Fruit fly (Drosophila melanogaster) whole organism, embryonic: ENCODE data around the gene Fer2LCH.

Experiments
- Atf6 ChIP-seq: fragments of 200-800 bp; sonication (Bioruptor generic); IDR thresholded peaks from 2 replicates; pipeline ENCODE4 v1.3.6; 2022; ENCODE audit warnings: missing biosample characterization, missing genetic modification characterization
- CG10366 ChIP-seq: fragments of 200-800 bp; sonication (Bioruptor generic); IDR thresholded peaks from 2 replicates; pipeline ENCODE4 v1.3.6; 2022; ENCODE audit warnings: missing biosample characterization, missing genetic modification characterization
- CG10979 ChIP-seq: fragments of 200-800 bp; sonication (Bioruptor generic); optimal IDR thresholded peaks from 2 replicates; lab custom pipeline; 2018; ENCODE audit warnings: missing biosample characterization, mild to moderate bottlenecking, missing genetic modification characterization, moderate library complexity
- CG11723 ChIP-seq: fragments of 200-800 bp; sonication (Bioruptor generic); optimal IDR thresholded peaks from 2 replicates; lab custom pipeline; 2017; ENCODE audit warnings: missing biosample characterization, mild to moderate bottlenecking, missing genetic modification characterization
- CG12104 ChIP-seq: fragments of 200-800 bp; sonication (Bioruptor generic); optimal IDR thresholded peaks from 3 replicates; lab custom pipeline; 2016; ENCODE audit warnings: missing biosample characterization, missing genetic modification characterization
- CG13775 ChIP-seq: fragments of 200-800 bp; sonication (Bioruptor generic); optimal IDR thresholded peaks from 3 replicates; lab custom pipeline; 2017; ENCODE audit warnings: missing biosample characterization, mild to moderate bottlenecking, missing genetic modification characterization
- CG14441 ChIP-seq: fragments of 200-800 bp; sonication (Bioruptor generic); IDR thresholded peaks from 2 replicates; pipeline ENCODE4 v1.3.6; 2022; ENCODE audit warnings: missing biosample characterization, missing genetic modification characterization
- CG15479 ChIP-seq: fragments of 200-800 bp; sonication (Bioruptor generic); optimal IDR thresholded peaks from 3 replicates; lab custom pipeline; 2019; ENCODE audit warnings: missing biosample characterization, mild to moderate bottlenecking, missing genetic modification characterization, moderate library complexity
- CG17568 ChIP-seq: fragments of 200-800 bp; sonication (Bioruptor generic); optimal IDR thresholded peaks from 2 replicates; lab custom pipeline; 2018; ENCODE audit warnings: missing biosample characterization, mild to moderate bottlenecking, missing genetic modification characterization, moderate library complexity
- CG1792 ChIP-seq: fragments of 200-800 bp; sonication (Bioruptor generic); optimal IDR thresholded peaks from 2 replicates; lab custom pipeline; 2016; ENCODE audit warnings: missing biosample characterization, missing genetic modification characterization
- CG4820 ChIP-seq: fragments of 200-800 bp; sonication (Bioruptor generic); optimal IDR thresholded peaks from 3 replicates; lab custom pipeline; 2016; ENCODE audit warnings: missing biosample characterization, missing genetic modification characterization
- CG6254 ChIP-seq: fragments of 200-800 bp; sonication (Bioruptor generic); optimal IDR thresholded peaks from 3 replicates; lab custom pipeline; 2017; ENCODE audit warnings: mild to moderate bottlenecking, missing biosample characterization, missing genetic modification reagents, missing genetic modification characterization
- CG6272 ChIP-seq: fragments of 200-800 bp; sonication (Bioruptor generic); IDR thresholded peaks from 2 replicates; pipeline ENCODE4 v1.3.6; 2022; ENCODE audit warnings: missing biosample characterization, missing genetic modification characterization
- CG6654 ChIP-seq: fragments of 200-800 bp; sonication (Bioruptor generic); optimal IDR thresholded peaks from 2 replicates; lab custom pipeline; 2017; ENCODE audit warnings: missing biosample characterization, mild to moderate bottlenecking, missing genetic modification characterization
- CG7556 ChIP-seq: fragments of 200-800 bp; sonication (Bioruptor generic); optimal IDR thresholded peaks from 2 replicates; lab custom pipeline; 2017; ENCODE audit warnings: missing biosample characterization, mild to moderate bottlenecking, missing genetic modification characterization
- CG9215 ChIP-seq: fragments of 200-800 bp; sonication (Bioruptor generic); IDR thresholded peaks from 2 replicates; pipeline ENCODE4 v1.3.6; 2022; ENCODE audit warnings: missing biosample characterization, missing genetic modification characterization
- D ChIP-seq, 2 experiments: fragments of 200-800 bp in 1 of 2; fragments of >200 bp in 1 of 2; sonication (Bioruptor generic) in 1 of 2; optimal IDR thresholded peaks; 2 replicates in 1 of 2; 3 replicates in 1 of 2; lab custom pipeline; 2017; ENCODE audit warnings: mild to moderate bottlenecking in 1 of 2, missing biosample characterization in 1 of 2, missing genetic modification characterization in 1 of 2, missing genetic modification reagents in 1 of 2
- Drgx ChIP-seq: fragments of 200-800 bp; sonication (Bioruptor generic); IDR thresholded peaks from 2 replicates; pipeline ENCODE4 v1.3.6; 2022; ENCODE audit warnings: missing biosample characterization, missing genetic modification characterization
- Gug ChIP-seq: fragments of 200-800 bp; sonication (Bioruptor generic); IDR thresholded peaks from 4 replicates; pipeline ENCODE4 v1.3.6; 2022; ENCODE audit warnings: missing biosample characterization, missing genetic modification characterization
- Mes4 ChIP-seq: fragments of 200-800 bp; sonication (Bioruptor generic); optimal IDR thresholded peaks from 2 replicates; lab custom pipeline; 2016; ENCODE audit warnings: missing biosample characterization, missing genetic modification characterization
- Mrtf ChIP-seq: fragments of 200-800 bp; sonication (Bioruptor generic); IDR thresholded peaks from 3 replicates; pipeline ENCODE4 v1.3.6; 2022; ENCODE audit warnings: missing biosample characterization, missing genetic modification characterization
- NC2β ChIP-seq: fragments of 200-800 bp; sonication (Bioruptor generic); optimal IDR thresholded peaks from 2 replicates; lab custom pipeline; 2016; ENCODE audit warnings: missing biosample characterization, missing genetic modification characterization
- Neu2 ChIP-seq: fragments of 200-800 bp; sonication (Bioruptor generic); optimal IDR thresholded peaks from 3 replicates; lab custom pipeline; 2016; ENCODE audit warnings: missing biosample characterization, missing genetic modification characterization, borderline replicate concordance
- Optix ChIP-seq: fragments of 200-800 bp; sonication (Bioruptor generic); IDR thresholded peaks from 3 replicates; pipeline ENCODE4 v1.3.6; 2022; ENCODE audit warnings: missing biosample characterization, missing genetic modification characterization
- PHDP ChIP-seq: fragments of 200-800 bp; sonication (Bioruptor generic); optimal IDR thresholded peaks from 3 replicates; lab custom pipeline; 2018; ENCODE audit warnings: missing biosample characterization, mild to moderate bottlenecking, missing genetic modification characterization, moderate library complexity
- Rfx ChIP-seq: fragments of 200-800 bp; sonication (Bioruptor generic); IDR thresholded peaks from 2 replicates; pipeline ENCODE4 v1.3.6; 2022; ENCODE audit warnings: missing biosample characterization, missing genetic modification characterization
- Ssrp ChIP-seq: fragments of 200-800 bp; sonication (Bioruptor generic); optimal IDR thresholded peaks from 2 replicates; lab custom pipeline; 2018; ENCODE audit warnings: missing biosample characterization, mild to moderate bottlenecking, missing genetic modification characterization, moderate library complexity
- Xbp1 ChIP-seq: fragments of 200-800 bp; sonication (Bioruptor generic); optimal IDR thresholded peaks from 3 replicates; lab custom pipeline; 2016; ENCODE audit warnings: missing biosample characterization, mild to moderate bottlenecking, missing genetic modification characterization
- abd-A ChIP-seq: fragments of 200-800 bp; sonication (Bioruptor generic); optimal IDR thresholded peaks from 3 replicates; lab custom pipeline; 2019; ENCODE audit warnings: missing biosample characterization, mild to moderate bottlenecking, missing genetic modification characterization, moderate library complexity
- ac ChIP-seq: fragments of 200-800 bp; sonication (Bioruptor generic); optimal IDR thresholded peaks from 3 replicates; lab custom pipeline; 2017; ENCODE audit warnings: missing biosample characterization, mild to moderate bottlenecking, missing genetic modification characterization
- ara ChIP-seq: fragments of 200-800 bp; sonication (Bioruptor generic); IDR thresholded peaks from 2 replicates; pipeline ENCODE4 v1.3.6; 2022; ENCODE audit warnings: missing biosample characterization, missing genetic modification characterization
- ase ChIP-seq: fragments of 200-800 bp; sonication (Bioruptor generic); IDR thresholded peaks from 3 replicates; pipeline ENCODE4 v1.3.6; 2022; ENCODE audit warnings: missing biosample characterization, missing genetic modification characterization
- bcd ChIP-seq: fragments of 200-800 bp; sonication (Bioruptor generic); optimal IDR thresholded peaks from 2 replicates; lab custom pipeline; 2017; ENCODE audit warnings: missing biosample characterization, mild to moderate bottlenecking, missing genetic modification characterization
- crc ChIP-seq: fragments of 200-800 bp; sonication (Bioruptor generic); optimal IDR thresholded peaks from 2 replicates; lab custom pipeline; 2016; ENCODE audit warnings: missing biosample characterization, missing genetic modification characterization
- dmrt99B ChIP-seq: fragments of 200-800 bp; sonication (Bioruptor generic); optimal IDR thresholded peaks from 2 replicates; lab custom pipeline; 2018; ENCODE audit warnings: missing biosample characterization, mild to moderate bottlenecking, missing genetic modification characterization, moderate library complexity
- dpn ChIP-seq, 2 experiments: fragments of 200-800 bp; sonication (Bioruptor generic); optimal IDR thresholded peaks; 3 replicates each; lab custom pipeline; 2016; ENCODE audit warnings: missing biosample characterization in 2 of 2, missing genetic modification characterization in 2 of 2
- fd102C ChIP-seq: fragments of 200-800 bp; sonication (Bioruptor generic); optimal IDR thresholded peaks from 2 replicates; lab custom pipeline; 2018; ENCODE audit warnings: missing biosample characterization, mild to moderate bottlenecking, missing genetic modification characterization, moderate library complexity
- fd96Cb ChIP-seq: fragments of 200-800 bp; sonication (Bioruptor generic); optimal IDR thresholded peaks from 2 replicates; lab custom pipeline; 2018; ENCODE audit warnings: missing biosample characterization, mild to moderate bottlenecking, missing genetic modification characterization, moderate library complexity
- gro ChIP-seq: fragments of 200-800 bp; sonication (Bioruptor generic); optimal IDR thresholded peaks from 2 replicates; lab custom pipeline; 2016; ENCODE audit warnings: missing biosample characterization, missing genetic modification characterization
- h ChIP-seq: fragments of >200 bp; optimal IDR thresholded peaks from 2 replicates; lab custom pipeline; 2017
- ind ChIP-seq: fragments of 200-800 bp; sonication (Bioruptor generic); optimal IDR thresholded peaks from 3 replicates; lab custom pipeline; 2016; ENCODE audit warnings: missing biosample characterization, missing genetic modification characterization
- lmd ChIP-seq: fragments of 200-800 bp; sonication (Bioruptor generic); IDR thresholded peaks from 2 replicates; pipeline ENCODE4 v1.3.6; 2022; ENCODE audit warnings: missing biosample characterization, missing genetic modification characterization
- mld ChIP-seq: fragments of 200-800 bp; sonication (Bioruptor generic); IDR thresholded peaks from 3 replicates; pipeline ENCODE4 v1.3.6; 2022; ENCODE audit warnings: missing biosample characterization, missing genetic modification characterization; ENCODE audit not compliant: partially characterized antibody
- odd ChIP-seq: fragments of 200-800 bp; sonication (Bioruptor generic); optimal IDR thresholded peaks from 2 replicates; lab custom pipeline; 2017; ENCODE audit warnings: missing biosample characterization, mild to moderate bottlenecking, missing genetic modification characterization
- psq ChIP-seq: fragments of 200-800 bp; sonication (Bioruptor generic); optimal IDR thresholded peaks from 2 replicates; lab custom pipeline; 2017; ENCODE audit warnings: missing biosample characterization, missing genetic modification characterization
- ro ChIP-seq: fragments of 200-800 bp; sonication (Bioruptor generic); IDR thresholded peaks from 2 replicates; pipeline ENCODE4 v1.3.6; 2022; ENCODE audit warnings: missing biosample characterization, missing genetic modification characterization
- sna ChIP-seq: fragments of 200-800 bp; sonication (Bioruptor generic); IDR thresholded peaks from 2 replicates; pipeline ENCODE4 v1.3.6; 2022; ENCODE audit warnings: missing biosample characterization, missing genetic modification characterization; ENCODE audit not compliant: partially characterized antibody
- ssp ChIP-seq: fragments of 200-800 bp; sonication (Bioruptor generic); IDR thresholded peaks from 2 replicates; pipeline ENCODE4 v1.3.6; 2022; ENCODE audit warnings: missing biosample characterization, missing genetic modification characterization
- stc ChIP-seq: fragments of 200-800 bp; sonication (Bioruptor generic); IDR thresholded peaks from 2 replicates; pipeline ENCODE4 v1.3.6; 2022; ENCODE audit warnings: missing biosample characterization, missing genetic modification characterization
- ttk ChIP-seq: fragments of 200-800 bp; sonication (Bioruptor generic); IDR thresholded peaks from 2 replicates; pipeline ENCODE4 v2.1.2; 2022; ENCODE audit warnings: missing biosample characterization, missing genetic modification characterization

Fer2LCH gene

DNA sequence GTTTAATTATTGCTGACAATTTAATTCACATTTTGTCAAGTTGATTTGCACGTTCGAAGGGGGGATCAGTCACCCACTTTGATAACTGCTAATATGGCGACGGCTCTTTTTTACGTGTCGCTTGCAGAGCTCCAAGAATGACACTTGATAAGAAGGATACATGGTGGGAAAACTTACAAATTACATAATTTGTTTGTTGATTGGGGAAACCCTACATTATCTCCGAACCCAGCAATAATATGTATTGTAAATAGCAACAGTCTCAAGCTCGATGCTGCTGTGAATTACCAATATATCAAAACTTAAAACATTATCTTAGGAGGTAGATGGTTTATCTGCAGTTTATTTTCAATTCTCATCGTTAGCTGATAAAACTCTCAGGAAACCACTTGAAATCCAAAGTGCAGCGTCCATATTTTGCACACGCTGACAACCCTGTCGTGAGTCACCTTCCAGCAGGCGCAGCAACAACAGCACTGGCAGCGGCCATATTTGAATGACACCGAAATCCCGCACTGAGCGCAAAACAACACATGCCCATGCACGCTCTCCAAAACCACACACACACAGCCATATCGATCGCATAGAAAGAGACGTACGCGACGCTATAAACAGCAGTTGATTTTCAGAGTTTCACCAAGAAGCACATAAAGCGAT is 739 bp downstream of the Fer2LCH start (continued):
- TF ChIP-seq Neu2 (GFP tag; lab: Kevin White, UChicago), result peak; percentile 95
- TF ChIP-seq CG17568 (GFP tag; lab: Kevin White, UChicago), result peak; percentile 72
- peak; percentile 97 for TF ChIP-seq Xbp1
- peak; percentile 90 for TF ChIP-seq CG14441
- TF ChIP-seq h, result no peak
- no peak for TF ChIP-seq sna
- peak; percentile 86 for TF ChIP-seq CG6254 (GFP tag; lab: Kevin White, UChicago)
- peak; percentile 90 for TF ChIP-seq CG6654 (GFP tag; lab: Kevin White, UChicago)
- TF ChIP-seq D (optimal IDR thresholded peaks at IDR 0.05; lab: Kevin White, UChicago), result no peak
- TF ChIP-seq D (GFP tag; optimal IDR thresholded peaks at IDR 0.05; lab: Kevin White, UChicago), result peak; percentile 97
- TF ChIP-seq Mes4, result peak; percentile 97
- TF ChIP-seq ind (GFP tag; lab: Kevin White, UChicago), result peak; percentile 97
- TF ChIP-seq gro (GFP tag; lab: Kevin White, UChicago), result peak; percentile 96
- peak; percentile 95 for TF ChIP-seq Gug (GFP tag; lab: Robert Waterston, UW)
- peak; percentile 85 for TF ChIP-seq CG6272 (GFP tag; lab: Robert Waterston, UW)
- TF ChIP-seq mld (GFP tag; lab: Robert Waterston, UW), result no peak
- TF ChIP-seq odd (GFP tag; lab: Kevin White, UChicago), result peak; percentile 97
- peak; percentile 87 for TF ChIP-seq Mrtf (GFP tag; lab: Robert Waterston, UW)
- peak; percentile 90 for TF ChIP-seq Rfx (GFP tag; lab: Robert Waterston, UW)
- peak; percentile 75 for TF ChIP-seq ro (GFP tag; lab: Robert Waterston, UW)
- TF ChIP-seq ac (GFP tag; lab: Kevin White, UChicago), result peak; percentile 88
- TF ChIP-seq Optix (GFP tag; lab: Robert Waterston, UW), result peak; percentile 89
- peak; percentile 99 for TF ChIP-seq CG7556 (GFP tag; lab: Kevin White, UChicago)
- TF ChIP-seq NC2β, result peak; percentile 93
- peak; percentile 79 for TF ChIP-seq ssp (GFP tag; lab: Robert Waterston, UW)
- TF ChIP-seq CG10979 (tag; lab: Kevin White, UChicago), result peak; percentile 94
- TF ChIP-seq CG13775, result peak; percentile 99
- TF ChIP-seq fd102C, result peak; percentile 29
- peak; percentile 81 for TF ChIP-seq ara (GFP tag; lab: Robert Waterston, UW)
- peak; percentile 98 for TF ChIP-seq CG11723 (GFP tag; lab: Kevin White, UChicago)
- peak; percentile 75 for TF ChIP-seq stc (GFP tag; lab: Robert Waterston, UW)
- peak; percentile 82 for TF ChIP-seq Atf6
- peak; percentile 97 for TF ChIP-seq CG4820 (GFP tag; lab: Kevin White, UChicago)
- peak; percentile 40 for TF ChIP-seq CG15479 (GFP tag; lab: Kevin White, UChicago)
- peak; percentile 77 for TF ChIP-seq psq
- TF ChIP-seq CG12104, result peak; percentile 98
- TF ChIP-seq Ssrp, result peak; percentile 96
- peak; percentile 90 for TF ChIP-seq Drgx (GFP tag; lab: Robert Waterston, UW)
- peak; percentile 78 for TF ChIP-seq ase (GFP tag; lab: Robert Waterston, UW)
- peak; percentile 94 for TF ChIP-seq dmrt99B (tag; lab: Kevin White, UChicago)
- TF ChIP-seq crc (GFP tag; lab: Kevin White, UChicago), result peak; percentile 96
- TF ChIP-seq CG9215 (GFP tag; lab: Robert Waterston, UW), result peak; percentile 93
- TF ChIP-seq bcd (GFP tag; lab: Kevin White, UChicago), result peak; percentile 98
- no peak for TF ChIP-seq abd-A (tag; lab: Kevin White, UChicago)
- TF ChIP-seq lmd (GFP tag; lab: Robert Waterston, UW), result peak; percentile 95
- peak; percentile 96 to 98 for TF ChIP-seq dpn (GFP tag; optimal IDR thresholded peaks at IDR 0.05; lab: Kevin White, UChicago)
- peak; percentile 88 for TF ChIP-seq ttk (GFP tag; lab: Robert Waterston, UW)
- TF ChIP-seq CG1792 (GFP tag; lab: Kevin White, UChicago), result peak; percentile 96
- TF ChIP-seq fd96Cb (tag; lab: Kevin White, UChicago), result peak; percentile 95
- TF ChIP-seq PHDP, result peak; percentile 91
- peak; percentile 88 for TF ChIP-seq CG10366
